Fruit fly (Drosophila melanogaster): Measurements from ENCODE around the gene salt.

DNA sequence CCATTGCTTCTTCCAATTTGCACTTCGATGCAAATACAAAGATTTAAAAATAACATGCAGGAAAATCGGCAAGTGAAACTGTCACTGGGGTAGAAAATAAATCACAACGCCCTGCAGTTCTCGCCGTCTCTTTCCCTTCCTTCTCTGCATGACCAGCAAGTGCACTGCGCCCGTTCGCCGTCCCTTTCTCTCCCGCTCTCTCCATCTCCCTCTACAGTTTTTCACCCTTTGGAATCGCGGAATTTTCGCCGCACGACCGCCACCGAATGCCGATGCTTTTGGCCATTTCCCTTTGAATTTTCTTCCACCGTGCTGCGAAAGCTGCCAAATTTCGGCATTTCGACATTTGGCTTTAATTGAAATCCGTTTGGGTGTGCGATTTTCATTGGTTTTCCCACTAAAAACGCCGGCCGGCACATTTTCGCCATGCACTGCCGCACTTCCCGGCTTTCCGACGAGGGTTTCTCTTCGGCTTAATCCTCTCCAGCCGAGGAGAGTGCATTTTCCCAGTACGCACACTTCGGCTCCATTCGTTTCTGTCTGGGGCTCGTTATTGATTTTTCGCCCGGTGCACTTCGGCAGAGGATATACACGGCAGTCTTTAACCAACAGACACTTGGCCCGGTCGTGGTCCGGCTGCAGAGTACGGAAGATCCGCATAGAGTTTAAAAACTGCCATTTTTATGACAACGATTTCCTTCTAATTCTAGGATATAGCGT, 15.3 kb downstream of the salt start:
- TF ChIP-seq h (optimal IDR thresholded peaks at IDR 0.05): no peak
- no peak for TF ChIP-seq psq (optimal IDR thresholded peaks at IDR 0.05)
- no peak for TF ChIP-seq insv (optimal IDR thresholded peaks at IDR 0.05)
- TF ChIP-seq ttk (optimal IDR thresholded peaks at IDR 0.05): no peak
- no peak for TF ChIP-seq Sin3A (optimal IDR thresholded peaks at IDR 0.05)

Data from Kc167 (cell line).